Worm (Caenorhabditis elegans) whole organism, young adult: ENCODE measurements around the gene ZK1193.2.

Source experiments
- B0019.2 ChIP-seq: fragments of 200-800 bp; sonication (Bioruptor generic); conservative IDR thresholded peaks from 2 replicates; pipeline ENCODE4 v1.3.6; 2022; ENCODE audit warnings: missing genetic modification reagents, missing genetic modification characterization, missing compliant biosample characterization
- B0336.3 ChIP-seq: fragments of 200-800 bp; sonication (Bioruptor generic); IDR thresholded peaks from 2 replicates; pipeline ENCODE4 v1.3.6; 2022; ENCODE audit warnings: missing genetic modification characterization, missing compliant biosample characterization
- C06A6.2 ChIP-seq: fragments of 200-800 bp; sonication (Bioruptor generic); conservative IDR thresholded peaks from 2 replicates; pipeline ENCODE4 v1.3.6; 2022; ENCODE audit warnings: missing genetic modification characterization, missing compliant biosample characterization
- F23B12.7 ChIP-seq: sonication (generic microtip); optimal IDR thresholded peaks from 2 replicates; lab custom pipeline; 2017; ENCODE audit warnings: missing genetic modification characterization, mild to moderate bottlenecking, missing compliant biosample characterization, antibody characterized with exemption, moderate library complexity; ENCODE audit not compliant: insufficient read depth
- F49E8.2 ChIP-seq: sonication (generic microtip); optimal IDR thresholded peaks from 3 replicates; lab custom pipeline; 2017; ENCODE audit warnings: missing genetic modification characterization, mild to moderate bottlenecking, missing compliant biosample characterization, antibody characterized with exemption, moderate library complexity; ENCODE audit not compliant: insufficient read depth
- F52B5.7 ChIP-seq: sonication (generic microtip); optimal IDR thresholded peaks from 2 replicates; lab custom pipeline; 2016; ENCODE audit warnings: mild to moderate bottlenecking, missing genetic modification characterization, missing compliant biosample characterization
- K11D2.4 ChIP-seq: fragments of 200-800 bp; sonication (Bioruptor generic); IDR thresholded peaks from 2 replicates; pipeline ENCODE4 v1.3.6; 2022; ENCODE audit warnings: missing genetic modification reagents, missing genetic modification characterization, missing compliant biosample characterization
- T26A5.8 ChIP-seq: sonication (generic microtip); optimal IDR thresholded peaks from 2 replicates; lab custom pipeline; 2016; ENCODE audit warnings: missing genetic modification characterization, missing compliant biosample characterization
- Y53G8AR.9 ChIP-seq: fragments of 200-800 bp; sonication (Bioruptor generic); conservative IDR thresholded peaks from 2 replicates; pipeline ENCODE4 v1.3.6; 2022; ENCODE audit warnings: missing genetic modification reagents, missing genetic modification characterization, missing compliant biosample characterization
- ZK185.1 ChIP-seq: sonication (generic microtip); optimal IDR thresholded peaks from 2 replicates; lab custom pipeline; 2016; ENCODE audit warnings: mild to moderate bottlenecking, missing genetic modification characterization, missing compliant biosample characterization; ENCODE audit not compliant: poor library complexity, severe bottlenecking
- akir-1 ChIP-seq: fragments of 200-800 bp; sonication (Bioruptor generic); optimal IDR thresholded peaks from 2 replicates; lab custom pipeline; 2018; ENCODE audit warnings: mild to moderate bottlenecking, missing genetic modification characterization, moderate library complexity, missing compliant biosample characterization
- ama-1 ChIP-seq, 3 experiments: fragments of 150-350 bp in 1 of 3; sonication (generic microtip) in 2 of 3; optimal IDR thresholded peaks; 2 replicates each; lab custom pipeline; 2014 to 2018; ENCODE audit warnings: missing biosample characterization in 2 of 3, missing genetic modification characterization in 2 of 3, missing genetic modification reagents in 2 of 3
- atf-7 ChIP-seq: sonication (generic microtip); optimal IDR thresholded peaks from 2 replicates; lab custom pipeline; 2017; ENCODE audit warnings: mild to moderate bottlenecking, missing genetic modification characterization, missing compliant biosample characterization
- athp-1 ChIP-seq: sonication (generic microtip); optimal IDR thresholded peaks from 2 replicates; lab custom pipeline; 2017; ENCODE audit warnings: mild to moderate bottlenecking, missing genetic modification characterization, missing compliant biosample characterization
- ceh-58 ChIP-seq: fragments of 200-800 bp; sonication (Bioruptor generic); IDR thresholded peaks from 2 replicates; pipeline ENCODE4 v1.3.6; 2022; ENCODE audit warnings: missing genetic modification characterization, missing compliant biosample characterization
- dox-1 ChIP-seq: fragments of 200-800 bp; sonication (Bioruptor generic); IDR thresholded peaks from 2 replicates; pipeline ENCODE4 v1.3.6; 2022; ENCODE audit warnings: missing genetic modification reagents, missing genetic modification characterization, missing compliant biosample characterization
- egl-18 ChIP-seq: fragments of 200-800 bp; sonication (Bioruptor generic); IDR thresholded peaks from 2 replicates; pipeline ENCODE4 v1.3.6; 2022; ENCODE audit warnings: missing genetic modification reagents, missing genetic modification characterization, missing compliant biosample characterization
- fkh-3 ChIP-seq: sonication (generic microtip); optimal IDR thresholded peaks from 2 replicates; lab custom pipeline; 2016; ENCODE audit warnings: mild to moderate bottlenecking, missing genetic modification characterization, missing compliant biosample characterization
- hlh-12 ChIP-seq: sonication (generic microtip); optimal IDR thresholded peaks from 2 replicates; lab custom pipeline; 2016; ENCODE audit warnings: missing genetic modification characterization, missing compliant biosample characterization
- lag-1 ChIP-seq: fragments of 200-800 bp; sonication (Bioruptor generic); IDR thresholded peaks from 2 replicates; pipeline ENCODE4 v1.3.6; 2022; ENCODE audit warnings: missing genetic modification reagents, missing genetic modification characterization, missing compliant biosample characterization
- lin-54 ChIP-seq: fragments of 200-800 bp; sonication (Bioruptor generic); optimal IDR thresholded peaks from 2 replicates; lab custom pipeline; 2018; ENCODE audit warnings: mild to moderate bottlenecking, missing genetic modification characterization, missing compliant biosample characterization
- madf-10 ChIP-seq: sonication (generic microtip); optimal IDR thresholded peaks from 2 replicates; lab custom pipeline; 2016; ENCODE audit warnings: mild to moderate bottlenecking, missing genetic modification characterization, missing compliant biosample characterization
- madf-6 ChIP-seq: fragments of 200-800 bp; sonication (Bioruptor generic); IDR thresholded peaks from 2 replicates; pipeline ENCODE4 v1.3.6; 2022; ENCODE audit warnings: missing genetic modification reagents, missing genetic modification characterization, missing compliant biosample characterization
- mcd-1 ChIP-seq: fragments of 200-800 bp; sonication (Bioruptor generic); IDR thresholded peaks from 2 replicates; pipeline ENCODE4 v1.3.6; 2022; ENCODE audit warnings: missing genetic modification reagents, missing genetic modification characterization, missing compliant biosample characterization
- nfya-1 ChIP-seq: sonication (generic microtip); optimal IDR thresholded peaks from 2 replicates; lab custom pipeline; 2017; ENCODE audit warnings: antibody characterized with exemption, missing compliant biosample characterization, missing genetic modification characterization, borderline replicate concordance; ENCODE audit not compliant: insufficient read depth
- nfya-2 ChIP-seq: fragments of 200-800 bp; sonication (Bioruptor generic); IDR thresholded peaks from 2 replicates; pipeline ENCODE4 v1.3.6; 2022; ENCODE audit warnings: missing genetic modification reagents, missing genetic modification characterization, missing compliant biosample characterization
- nfyb-1 ChIP-seq: fragments of 200-800 bp; sonication (Bioruptor generic); IDR thresholded peaks from 2 replicates; pipeline ENCODE4 v1.3.6; 2022; ENCODE audit warnings: missing genetic modification reagents, missing genetic modification characterization, missing compliant biosample characterization
- nhr-120 ChIP-seq: fragments of 200-800 bp; sonication (Bioruptor generic); IDR thresholded peaks from 2 replicates; pipeline ENCODE4 v1.3.6; 2022; ENCODE audit warnings: missing genetic modification characterization, missing compliant biosample characterization
- rcor-1 ChIP-seq: fragments of 200-800 bp; sonication (Bioruptor generic); IDR thresholded peaks from 2 replicates; pipeline ENCODE4 v1.3.6; 2022; ENCODE audit warnings: missing genetic modification reagents, missing genetic modification characterization, missing compliant biosample characterization
- sdz-38 ChIP-seq: sonication (generic microtip); optimal IDR thresholded peaks from 2 replicates; lab custom pipeline; 2016; ENCODE audit warnings: missing genotype, missing genetic modification characterization, missing compliant biosample characterization
- snpc-1.1 ChIP-seq: sonication (generic microtip); optimal IDR thresholded peaks from 2 replicates; lab custom pipeline; 2017; ENCODE audit warnings: missing genetic modification characterization, mild to moderate bottlenecking, missing compliant biosample characterization, antibody characterized with exemption, moderate library complexity, missing genotype, missing genetic modification reagents; ENCODE audit not compliant: insufficient read depth
- snpc-1.3 ChIP-seq: sonication (generic microtip); optimal IDR thresholded peaks from 2 replicates; lab custom pipeline; 2017; ENCODE audit warnings: missing genetic modification characterization, mild to moderate bottlenecking, missing compliant biosample characterization, antibody characterized with exemption, moderate library complexity, missing genotype, missing genetic modification reagents; ENCODE audit not compliant: insufficient read depth
- snpc-3.4 ChIP-seq: sonication (generic microtip); optimal IDR thresholded peaks from 2 replicates; lab custom pipeline; 2017; ENCODE audit warnings: missing genetic modification characterization, mild to moderate bottlenecking, missing compliant biosample characterization, antibody characterized with exemption, moderate library complexity, missing genotype, missing genetic modification reagents
- tbp1 ChIP-seq: fragments of 200-800 bp; sonication (Bioruptor generic); optimal IDR thresholded peaks from 2 replicates; lab custom pipeline; 2018; ENCODE audit warnings: mild to moderate bottlenecking, missing genetic modification characterization, missing compliant biosample characterization
- unc-130 ChIP-seq: sonication (generic microtip); optimal IDR thresholded peaks from 2 replicates; lab custom pipeline; 2016; ENCODE audit warnings: missing genetic modification reagents, missing genetic modification characterization, missing compliant biosample characterization
- unc-62 ChIP-seq: fragments of 150-350 bp; optimal IDR thresholded peaks from 2 replicates; lab custom pipeline; 2014; ENCODE audit warnings: missing biosample characterization, missing genetic modification reagents, missing genetic modification characterization
- xnd-1 ChIP-seq: sonication (generic microtip); optimal IDR thresholded peaks from 2 replicates; lab custom pipeline; 2016; ENCODE audit warnings: missing genotype, missing genetic modification reagents, missing genetic modification characterization, missing compliant biosample characterization
- zim-3 ChIP-seq: sonication (generic microtip); optimal IDR thresholded peaks from 2 replicates; lab custom pipeline; 2017; ENCODE audit warnings: mild to moderate bottlenecking, missing genetic modification characterization, moderate library complexity, missing compliant biosample characterization
- ztf-26 ChIP-seq: sonication (generic microtip); optimal IDR thresholded peaks from 2 replicates; lab custom pipeline; 2017; ENCODE audit warnings: missing genetic modification characterization, missing compliant biosample characterization
- ztf-28 ChIP-seq: fragments of 200-800 bp; sonication (Bioruptor generic); IDR thresholded peaks from 2 replicates; pipeline ENCODE4 v1.3.6; 2022; ENCODE audit warnings: missing genetic modification reagents, missing genetic modification characterization, missing compliant biosample characterization
- ztf-3 ChIP-seq: fragments of 200-800 bp; sonication (Bioruptor generic); optimal IDR thresholded peaks from 2 replicates; lab custom pipeline; 2018; ENCODE audit warnings: mild to moderate bottlenecking, missing genetic modification characterization, missing compliant biosample characterization

ZK1193.2 gene

ce11 chrX:380505-380904 is 44.9 kb downstream of the ZK1193.2 start, which contains the start of gene R04A9.3:
Gene R04A9.3 (minus strand): TSS chrX:380605.
- TF ChIP-seq nfyb-1 (no peak), B0336.3 (GFP tag; lab: Robert Waterston, UW) (no peak), madf-10 (no peak), unc-130 (GFP tag; lab: Kevin White, UChicago) (no peak), sdz-38 (tag; lab: Kevin White, UChicago) (no peak), B0019.2 (GFP tag; lab: Robert Waterston, UW) (no peak), nfya-2 (GFP tag; lab: Robert Waterston, UW) (no peak), dox-1 (GFP tag; lab: Robert Waterston, UW) (no peak), ceh-58 (GFP tag; lab: Robert Waterston, UW) (no peak), mcd-1 (GFP tag; lab: Robert Waterston, UW) (no peak), ama-1 (optimal IDR thresholded peaks at IDR 0.05; lab: Kevin White, UChicago) (no peak), ama-1 (GFP tag; optimal IDR thresholded peaks at IDR 0.05; lab: Kevin White, UChicago) (no peak), T26A5.8 (tag; lab: Kevin White, UChicago) (no peak), snpc-1.1 (tag; lab: Kevin White, UChicago) (no peak), nhr-120 (no peak), unc-62 (GFP tag; lab: Kevin White, UChicago) (no peak), hlh-12 (tag; lab: Kevin White, UChicago) (no peak), ztf-3 (GFP tag; lab: Kevin White, UChicago) (no peak)

DNA sequence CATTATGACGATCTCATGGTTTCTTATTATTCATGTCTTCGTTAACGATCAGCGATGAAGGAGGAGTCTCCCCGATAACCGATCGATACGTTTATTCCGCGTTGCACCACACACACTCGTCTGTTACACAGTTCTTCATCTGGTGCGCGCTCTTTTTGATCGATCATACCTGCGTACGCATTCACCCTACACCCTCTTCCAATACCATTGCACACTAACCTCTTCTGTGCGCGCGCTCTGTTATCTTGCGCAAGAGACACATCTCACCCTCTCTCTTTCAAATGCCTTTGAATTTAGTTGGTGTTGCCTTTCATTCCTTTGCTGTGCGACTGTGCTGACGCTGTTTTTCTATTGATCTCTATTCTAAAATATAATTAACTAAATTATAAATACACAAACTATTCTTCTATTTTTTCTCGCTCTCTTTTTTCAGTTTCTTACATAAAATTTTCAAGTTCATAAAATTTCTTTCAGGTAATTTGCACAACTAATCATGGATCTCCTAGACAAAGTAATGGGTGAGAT is 53.6 kb downstream of the ZK1193.2 start, which contains the start of gene nrde-3:
nrde-3 (plus strand) TSS at position 475 of the 525 bp plus-strand sequence.
- TF ChIP-seq T26A5.8 (tag; lab: Kevin White, UChicago) (no peak), Y53G8AR.9 (GFP tag; lab: Robert Waterston, UW) (no peak), akir-1 (no peak), nfya-1 (tag; lab: Kevin White, UChicago) (no peak), ztf-26 (tag; lab: Kevin White, UChicago) (no peak), hlh-12 (tag; lab: Kevin White, UChicago) (no peak), rcor-1 (no peak)

DNA sequence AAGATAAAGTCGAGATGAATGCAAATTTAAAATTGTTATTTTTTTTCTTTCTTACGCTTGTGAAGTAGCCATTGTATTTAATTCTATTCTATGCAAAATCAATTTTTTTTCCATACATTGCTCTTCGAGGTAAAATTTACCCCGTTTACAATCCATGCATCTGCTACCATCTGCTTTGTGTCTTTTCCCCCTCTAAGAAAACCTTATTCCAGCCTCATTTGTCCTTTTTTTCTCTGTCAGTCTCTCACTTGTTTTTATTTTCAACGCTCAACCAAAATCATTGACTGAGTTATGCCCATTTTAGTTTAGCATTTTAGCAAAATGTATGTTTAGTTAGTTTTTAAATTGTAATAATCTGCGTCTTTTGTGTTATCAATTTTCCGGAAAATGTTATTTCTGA is 55.5 kb downstream of the ZK1193.2 start:
- TF ChIP-seq C06A6.2 (GFP tag; lab: Robert Waterston, UW) (no peak), xnd-1 (tag; lab: Kevin White, UChicago) (no peak), zim-3 (tag; lab: Kevin White, UChicago) (no peak), B0019.2 (GFP tag; lab: Robert Waterston, UW) (no peak), snpc-1.3 (tag; lab: Kevin White, UChicago) (no peak)
- TF ChIP-seq, all 124 proteins: peak for 0

- TF ChIP-seq snpc-3.4 = no peak
- no peak for TF ChIP-seq madf-6 (GFP tag; lab: Robert Waterston, UW)
- TF ChIP-seq nfya-1 (tag; lab: Kevin White, UChicago) = no peak
- no peak for TF ChIP-seq lag-1 (GFP tag; lab: Robert Waterston, UW)
- no peak for TF ChIP-seq atf-7 (tag; lab: Kevin White, UChicago)
- TF ChIP-seq egl-18 (GFP tag; lab: Robert Waterston, UW) = no peak
- TF ChIP-seq fkh-3 (tag; lab: Kevin White, UChicago) = no peak
- no peak for TF ChIP-seq F49E8.2 (tag; lab: Kevin White, UChicago)
- no peak for TF ChIP-seq F23B12.7 (tag; lab: Kevin White, UChicago)
- TF ChIP-seq K11D2.4 (GFP tag; lab: Robert Waterston, UW) = no peak
- no peak for TF ChIP-seq lin-54 (GFP tag; lab: Kevin White, UChicago)
- TF ChIP-seq ztf-28 (GFP tag; lab: Robert Waterston, UW) = no peak
- TF ChIP-seq ZK185.1 = no peak
- no peak for TF ChIP-seq athp-1 (tag; lab: Kevin White, UChicago)
- TF ChIP-seq tbp1 (GFP tag; lab: Kevin White, UChicago) = no peak
- no peak for TF ChIP-seq sdz-38 (tag; lab: Kevin White, UChicago)
- TF ChIP-seq F52B5.7 (tag; lab: Kevin White, UChicago) = no peak
- TF ChIP-seq, all 124 proteins: peak for 0
Observed at ce11 chrX:360479-360878, 65.0 kb downstream of the ZK1193.2 start, which contains the start of gene C04E7.5. Gene C04E7.5 (plus strand): TSS chrX:360779.
